Worm (Caenorhabditis elegans) whole organism, L4 larva: ENCODE results near the gene pyc-1.

Source experiments
- T20F7.1 ChIP-seq: fragments of 200-800 bp; sonication (Bioruptor generic); optimal IDR thresholded peaks from 2 replicates; lab custom pipeline; 2018; ENCODE audit warnings: mild to moderate bottlenecking, missing genetic modification characterization, missing compliant biosample characterization
- T26A8.4 ChIP-seq: fragments of 200-800 bp; sonication (Bioruptor generic); IDR thresholded peaks from 2 replicates; pipeline ENCODE4 v1.3.6; 2022; ENCODE audit warnings: missing genetic modification characterization, missing compliant biosample characterization
- ZK337.2 ChIP-seq: fragments of 200-800 bp; sonication (Bioruptor generic); IDR thresholded peaks from 2 replicates; pipeline ENCODE4 v1.3.6; 2022; ENCODE audit warnings: missing genetic modification reagents, missing genetic modification characterization, missing compliant biosample characterization
- aha-1 ChIP-seq: fragments of 150-350 bp; peaks from one replicate; lab custom pipeline; 2014; ENCODE audit warnings: missing biosample characterization, missing genetic modification characterization
- arid-1 ChIP-seq: fragments of 200-800 bp; sonication (Bioruptor generic); conservative IDR thresholded peaks from 2 replicates; pipeline ENCODE4 v1.3.6; 2022; ENCODE audit warnings: missing genetic modification reagents, missing genetic modification characterization, missing compliant biosample characterization
- attf-4 ChIP-seq: sonication (generic microtip); optimal IDR thresholded peaks from 3 replicates; lab custom pipeline; 2017; ENCODE audit warnings: missing biosample characterization, missing genetic modification characterization
- ceh-32 ChIP-seq: sonication (generic microtip); optimal IDR thresholded peaks from 2 replicates; lab custom pipeline; 2016; ENCODE audit warnings: mild to moderate bottlenecking, missing genetic modification characterization, missing compliant biosample characterization; ENCODE audit not compliant: poor library complexity
- ceh-62 ChIP-seq: sonication (generic microtip); optimal IDR thresholded peaks from 2 replicates; lab custom pipeline; 2017; ENCODE audit warnings: missing biosample characterization, missing genetic modification characterization
- ces-1 ChIP-seq: fragments of 150-350 bp; sonication (generic microtip); optimal IDR thresholded peaks from 4 replicates; lab custom pipeline; 2014; ENCODE audit warnings: missing biosample characterization, missing genetic modification reagents, missing genetic modification characterization
- ctbp-1 ChIP-seq: fragments of 200-800 bp; sonication (Bioruptor generic); IDR thresholded peaks from 2 replicates; pipeline ENCODE4 v1.3.6; 2022; ENCODE audit warnings: missing genetic modification reagents, missing genetic modification characterization, missing compliant biosample characterization
- daf-8 ChIP-seq: fragments of 200-800 bp; sonication (Bioruptor generic); IDR thresholded peaks from 2 replicates; pipeline ENCODE4 v1.3.6; 2022; ENCODE audit warnings: missing genetic modification characterization, missing compliant biosample characterization
- dmd-6 ChIP-seq: fragments of 200-800 bp; sonication (Bioruptor generic); IDR thresholded peaks from 2 replicates; pipeline ENCODE4 v1.3.6; 2022; ENCODE audit warnings: missing genetic modification reagents, missing genetic modification characterization, missing compliant biosample characterization
- dve-1 ChIP-seq: sonication (generic microtip); optimal IDR thresholded peaks from 2 replicates; lab custom pipeline; 2017; ENCODE audit warnings: antibody characterized with exemption, mild to moderate bottlenecking, missing genetic modification characterization, missing compliant biosample characterization; ENCODE audit not compliant: insufficient read depth
- egl-27 ChIP-seq: sonication (generic microtip); optimal IDR thresholded peaks from 3 replicates; lab custom pipeline; 2017; ENCODE audit warnings: missing biosample characterization, missing genetic modification reagents, missing genetic modification characterization
- fos-1 ChIP-seq: fragments of 150-350 bp; optimal IDR thresholded peaks from 2 replicates; lab custom pipeline; 2014; ENCODE audit warnings: missing biosample characterization, missing genetic modification characterization
- gei-8 ChIP-seq: fragments of 200-800 bp; sonication (Bioruptor generic); optimal IDR thresholded peaks from 2 replicates; lab custom pipeline; 2018; ENCODE audit warnings: mild to moderate bottlenecking, missing genetic modification characterization, missing compliant biosample characterization
- hlh-11 ChIP-seq: fragments of 200-800 bp; sonication (Bioruptor generic); optimal IDR thresholded peaks from 2 replicates; lab custom pipeline; 2018; ENCODE audit warnings: mild to moderate bottlenecking, missing genetic modification characterization, missing compliant biosample characterization
- hlh-30 ChIP-seq: sonication (generic microtip); optimal IDR thresholded peaks from 2 replicates; lab custom pipeline; 2017; ENCODE audit warnings: antibody characterized with exemption, mild to moderate bottlenecking, missing genetic modification characterization, missing compliant biosample characterization; ENCODE audit not compliant: insufficient read depth
- hmg-1.1 ChIP-seq: fragments of 200-800 bp; sonication (Bioruptor generic); IDR thresholded peaks from 2 replicates; pipeline ENCODE4 v1.3.6; 2022; ENCODE audit warnings: missing genetic modification reagents, missing genetic modification characterization, missing compliant biosample characterization
- lin-1 ChIP-seq: fragments of 200-800 bp; sonication (Bioruptor generic); IDR thresholded peaks from 2 replicates; pipeline ENCODE4 v1.3.6; 2022; ENCODE audit warnings: missing genetic modification reagents, missing genetic modification characterization, missing compliant biosample characterization
- lsy-2 ChIP-seq, 2 experiments: fragments of 150-350 bp in 1 of 2; sonication (generic microtip) in 1 of 2; optimal IDR thresholded peaks; 2 replicates each; lab custom pipeline; 2014 to 2017; ENCODE audit warnings: missing biosample characterization in 2 of 2, missing genetic modification characterization in 2 of 2
- mdl-1 ChIP-seq, 2 experiments: fragments of 150-350 bp in 1 of 2; sonication (generic microtip) in 1 of 2; optimal IDR thresholded peaks; 2 replicates each; lab custom pipeline; 2014 to 2017; ENCODE audit warnings: missing biosample characterization in 2 of 2, missing genetic modification characterization in 2 of 2
- mdt-29 ChIP-seq: fragments of 200-800 bp; sonication (Bioruptor generic); IDR thresholded peaks from 2 replicates; pipeline ENCODE4 v1.3.6; 2022; ENCODE audit warnings: missing genetic modification reagents, missing genetic modification characterization, missing compliant biosample characterization
- mes-2 ChIP-seq: sonication (generic microtip); optimal IDR thresholded peaks from 2 replicates; lab custom pipeline; 2016; ENCODE audit warnings: missing genotype, mild to moderate bottlenecking, missing genetic modification characterization, missing compliant biosample characterization; ENCODE audit not compliant: poor library complexity, severe bottlenecking
- mxl-3 ChIP-seq: fragments of 200-800 bp; sonication (Bioruptor generic); optimal IDR thresholded peaks from 2 replicates; lab custom pipeline; 2018; ENCODE audit warnings: mild to moderate bottlenecking, missing genetic modification characterization, missing compliant biosample characterization
- nhr-10 ChIP-seq: fragments of 150-350 bp; optimal IDR thresholded peaks from 2 replicates; lab custom pipeline; 2014; ENCODE audit warnings: missing biosample characterization, missing genetic modification characterization
- nhr-25 ChIP-seq: sonication (generic microtip); optimal IDR thresholded peaks from 2 replicates; lab custom pipeline; 2017; ENCODE audit warnings: missing genetic modification characterization, mild to moderate bottlenecking, missing compliant biosample characterization, antibody characterized with exemption, moderate library complexity, borderline replicate concordance; ENCODE audit not compliant: insufficient read depth
- nhr-42 ChIP-seq: fragments of 200-800 bp; sonication (Bioruptor generic); IDR thresholded peaks from 2 replicates; pipeline ENCODE4 v1.3.6; 2022; ENCODE audit warnings: missing genetic modification characterization, missing compliant biosample characterization
- nhr-48 ChIP-seq: sonication (generic microtip); optimal IDR thresholded peaks from 2 replicates; lab custom pipeline; 2016; ENCODE audit warnings: mild to moderate bottlenecking, missing genetic modification characterization, missing compliant biosample characterization
- nhr-76 ChIP-seq: fragments of 150-350 bp; optimal IDR thresholded peaks from 2 replicates; lab custom pipeline; 2014; ENCODE audit warnings: missing biosample characterization, missing genetic modification characterization
- nhr-77 ChIP-seq: fragments of 150-350 bp; optimal IDR thresholded peaks from 2 replicates; lab custom pipeline; 2014; ENCODE audit warnings: missing biosample characterization, missing genetic modification characterization
- rbr-2 ChIP-seq: sonication (generic microtip); optimal IDR thresholded peaks from 2 replicates; lab custom pipeline; 2016; ENCODE audit warnings: missing genotype, missing genetic modification characterization, missing compliant biosample characterization
- saeg-2 ChIP-seq: fragments of 200-800 bp; sonication (Bioruptor generic); IDR thresholded peaks from 2 replicates; pipeline ENCODE4 v1.3.6; 2022; ENCODE audit warnings: missing genetic modification reagents, missing genetic modification characterization, missing compliant biosample characterization
- sdz-12 ChIP-seq: fragments of 200-800 bp; sonication (Bioruptor generic); optimal IDR thresholded peaks from 2 replicates; lab custom pipeline; 2018; ENCODE audit warnings: mild to moderate bottlenecking, missing genetic modification characterization, missing compliant biosample characterization
- skn-1 ChIP-seq: fragments of 150-350 bp; optimal IDR thresholded peaks from 2 replicates; lab custom pipeline; 2014; ENCODE audit warnings: missing biosample characterization, missing genetic modification characterization
- snpc-1.2 ChIP-seq: fragments of 200-800 bp; sonication (Bioruptor generic); IDR thresholded peaks from 2 replicates; pipeline ENCODE4 v1.3.6; 2022; ENCODE audit warnings: missing genetic modification reagents, missing genetic modification characterization, missing compliant biosample characterization
- spr-1 ChIP-seq: sonication (generic microtip); optimal IDR thresholded peaks from 2 replicates; lab custom pipeline; 2016; ENCODE audit warnings: mild to moderate bottlenecking, missing genetic modification characterization, missing compliant biosample characterization
- tag-97 ChIP-seq: fragments of 200-800 bp; sonication (Bioruptor generic); IDR thresholded peaks from 2 replicates; pipeline ENCODE4 v1.3.6; 2022; ENCODE audit warnings: missing genetic modification characterization, missing compliant biosample characterization
- unc-130 ChIP-seq: sonication (generic microtip); optimal IDR thresholded peaks from 2 replicates; lab custom pipeline; 2016; ENCODE audit warnings: missing genetic modification reagents, missing genetic modification characterization, missing compliant biosample characterization
- unc-62 ChIP-seq, 3 experiments: fragments of 150-350 bp in 1 of 3; sonication (generic microtip); optimal IDR thresholded peaks in 2 of 3; peaks in 1 of 3; 1 replicate in 1 of 3; 2 replicates in 2 of 3; lab custom pipeline; 2014 to 2017; ENCODE audit warnings: missing biosample characterization in 3 of 3, missing genetic modification characterization in 3 of 3, missing genetic modification reagents in 3 of 3, missing genotype in 1 of 3
- zfp-3 ChIP-seq: fragments of 200-800 bp; sonication (Bioruptor generic); conservative IDR thresholded peaks from 2 replicates; pipeline ENCODE4 v1.3.6; 2022; ENCODE audit warnings: missing genetic modification reagents, missing genetic modification characterization, missing compliant biosample characterization
- zip-11 ChIP-seq: fragments of 200-800 bp; sonication (Bioruptor generic); IDR thresholded peaks from 2 replicates; pipeline ENCODE4 v1.3.6; 2022; ENCODE audit warnings: missing genetic modification characterization, missing compliant biosample characterization
- zip-2 ChIP-seq: fragments of 150-350 bp; optimal IDR thresholded peaks from 2 replicates; lab custom pipeline; 2014; ENCODE audit warnings: missing biosample characterization, missing genetic modification characterization

Gene pyc-1

DNA sequence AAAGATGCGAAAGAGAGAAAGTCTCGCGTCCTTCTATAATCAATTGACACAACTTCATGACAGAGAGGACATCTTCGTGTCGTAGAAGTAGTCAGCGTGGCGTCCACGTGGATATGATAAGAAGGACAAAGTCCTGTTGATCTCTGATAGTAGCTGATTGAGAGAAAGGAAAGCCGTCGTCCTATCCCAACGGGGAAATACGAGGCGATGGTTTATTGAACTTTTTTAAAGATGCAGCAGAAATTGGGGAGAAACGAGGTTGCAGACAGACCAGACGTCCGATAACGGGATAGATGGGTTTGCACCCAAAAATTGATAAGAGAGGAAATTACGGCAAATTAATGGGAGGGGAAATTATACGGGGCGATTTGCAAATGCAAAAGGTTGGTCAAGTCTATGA lies 19.8 kb downstream of the pyc-1 start (continued):
- TF ChIP-seq rbr-2 (tag; lab: Kevin White, UChicago): peak; percentile 6
- TF ChIP-seq tag-97 (GFP tag; lab: Robert Waterston, UW): no peak
- TF ChIP-seq lsy-2 (tag; optimal IDR thresholded peaks at IDR 0.05; lab: Kevin White, UChicago): peak in 1 of 2 experiments; percentile 73
- no peak for TF ChIP-seq nhr-77
- peak; percentile 98 for TF ChIP-seq nhr-48 (tag; lab: Kevin White, UChicago)
- 0 out of 2 replicates have a peak, but pooled peaks have one; percentile 24 for TF ChIP-seq saeg-2
- TF ChIP-seq mxl-3 (GFP tag; lab: Kevin White, UChicago): peak; percentile 99
- TF ChIP-seq aha-1 (tag; lab: Kevin White, UChicago): peak; percentile 87
- peak; percentile 45; the same call in 1 of the 2 replicates for TF ChIP-seq ctbp-1 (GFP tag; lab: Robert Waterston, UW)
- TF ChIP-seq mdt-29: no peak
- peak; percentile 34; the same call in 1 of the 2 replicates for TF ChIP-seq T26A8.4 (GFP tag; lab: Robert Waterston, UW)
- TF ChIP-seq nhr-76: no peak
- peak; percentile 86 for TF ChIP-seq gei-8
- TF ChIP-seq hlh-30: peak; percentile 69
- TF ChIP-seq daf-8 (GFP tag; lab: Robert Waterston, UW): no peak
- TF ChIP-seq skn-1: no peak
- TF ChIP-seq nhr-25 (tag; lab: Kevin White, UChicago): peak; percentile 86
- no peak for TF ChIP-seq unc-130 (GFP tag; lab: Kevin White, UChicago)
- TF ChIP-seq, all 104 proteins: peak for 25

DNA sequence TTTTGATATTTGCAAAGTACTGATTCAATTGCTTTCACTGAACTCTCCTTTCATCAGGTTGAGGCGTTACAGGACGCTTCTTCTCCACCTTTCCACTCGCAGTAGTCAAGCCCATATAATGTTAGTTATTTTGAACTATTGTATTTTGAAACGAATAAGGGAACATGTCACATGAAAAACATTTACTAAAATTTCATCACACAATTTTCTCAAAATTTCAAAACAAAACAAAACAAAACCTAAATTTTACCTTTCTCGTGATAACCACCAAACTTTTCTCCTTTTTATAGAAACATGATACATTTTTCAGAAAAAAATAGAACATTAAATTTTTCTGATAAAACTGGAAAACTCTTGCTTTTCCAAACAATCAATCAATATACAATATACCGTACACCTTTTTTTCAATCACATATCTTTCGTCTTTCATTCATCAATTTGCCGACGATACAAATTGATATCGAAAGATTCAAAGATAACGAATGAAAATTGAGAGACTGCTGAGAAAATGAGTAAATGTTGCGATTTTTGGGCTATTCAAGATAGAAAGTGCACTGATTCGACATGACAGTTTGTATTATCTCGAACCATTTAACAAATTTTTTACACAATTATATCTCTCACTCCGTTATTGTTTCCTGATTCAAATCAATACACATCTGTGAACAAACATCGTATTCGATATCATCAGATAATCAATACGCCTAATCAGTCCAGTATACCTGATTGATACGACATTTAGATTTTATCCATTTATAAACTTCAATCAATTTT lies 21.1 kb downstream of the pyc-1 start:
- TF ChIP-seq nhr-76: no peak
- no peak for TF ChIP-seq zfp-3 (GFP tag; lab: Robert Waterston, UW)
- TF ChIP-seq ZK337.2: no peak
- peak; percentile 47 for TF ChIP-seq hlh-11 (tag; lab: Kevin White, UChicago)
- peak in 1 of 2 experiments; percentile 18 for TF ChIP-seq mdl-1 (tag; optimal IDR thresholded peaks at IDR 0.05; lab: Kevin White, UChicago)
- TF ChIP-seq lsy-2 (tag; optimal IDR thresholded peaks at IDR 0.05; lab: Kevin White, UChicago): peak; percentile 18 to 56
- no peak for TF ChIP-seq ceh-62 (tag; lab: Kevin White, UChicago)
- no peak for TF ChIP-seq spr-1 (tag; lab: Kevin White, UChicago)
- TF ChIP-seq snpc-1.2: no peak
- peak; percentile 91 for TF ChIP-seq aha-1 (tag; lab: Kevin White, UChicago)
- TF ChIP-seq zip-2 (tag; lab: Kevin White, UChicago): no peak
- TF ChIP-seq daf-8 (GFP tag; lab: Robert Waterston, UW): no peak
- no peak for TF ChIP-seq dmd-6 (GFP tag; lab: Robert Waterston, UW)
- no peak for TF ChIP-seq attf-4 (tag; lab: Kevin White, UChicago)
- TF ChIP-seq nhr-10 (tag; lab: Kevin White, UChicago): no peak
- no peak for TF ChIP-seq zip-11 (GFP tag; lab: Robert Waterston, UW)
- TF ChIP-seq unc-62 (GFP tag; optimal IDR thresholded peaks at IDR 0.05 in 1 of 2; lab: Kevin White, UChicago): peak in 1 of 2 experiments; percentile 60
- no peak for TF ChIP-seq unc-62 (tag; optimal IDR thresholded peaks at IDR 0.05; lab: Kevin White, UChicago)
- TF ChIP-seq ces-1 (GFP tag; lab: Kevin White, UChicago): no peak
- no peak for TF ChIP-seq lin-1 (GFP tag; lab: Robert Waterston, UW)
- no peak for TF ChIP-seq hmg-1.1 (GFP tag; lab: Robert Waterston, UW)
- TF ChIP-seq ceh-32: no peak
- no peak for TF ChIP-seq egl-27
- TF ChIP-seq nhr-48 (tag; lab: Kevin White, UChicago): peak; percentile 83
- peak; percentile 51 for TF ChIP-seq dve-1 (tag; lab: Kevin White, UChicago)
- no peak for TF ChIP-seq skn-1
- TF ChIP-seq T20F7.1 (GFP tag; lab: Kevin White, UChicago): no peak
- no peak for TF ChIP-seq arid-1 (GFP tag; lab: Robert Waterston, UW)
- TF ChIP-seq unc-130 (GFP tag; lab: Kevin White, UChicago): no peak
- TF ChIP-seq mes-2 (tag; lab: Kevin White, UChicago): no peak
- TF ChIP-seq sdz-12: no peak
- 0 out of 2 replicates have a peak, but pooled peaks have one; percentile 35 for TF ChIP-seq nhr-42 (GFP tag; lab: Robert Waterston, UW)
- TF ChIP-seq fos-1 (tag; lab: Kevin White, UChicago): no peak
- TF ChIP-seq mxl-3 (GFP tag; lab: Kevin White, UChicago): peak; percentile 23
